Fruit fly (Drosophila melanogaster): ENCODE measurements around the gene CG12541.

CG12541 gene

dm6 chrX:7067248-7067647, 1.4 kb upstream of the CG12541 start (continued):
- TF ChIP-seq lz (GFP tag; optimal IDR thresholded peaks at IDR 0.05) (peak; percentile 0), cyc (GFP tag; optimal IDR thresholded peaks at IDR 0.05) (no peak), CG8119 (GFP tag; IDR thresholded peaks at IDR 0.05) (no peak), CG16779 (tag; optimal IDR thresholded peaks at IDR 0.05) (no peak), CG3919 (GFP tag; optimal IDR thresholded peaks at IDR 0.05) (peak; percentile 1), Ets21C (GFP tag; optimal IDR thresholded peaks at IDR 0.05) (no peak), CG6808 (GFP tag; optimal IDR thresholded peaks at IDR 0.05) (no peak)

dm6 chrX:7066608-7067007, 756 bp upstream of the CG12541 start:
- TF ChIP-seq CG16779 (tag; optimal IDR thresholded peaks at IDR 0.05) (no peak), Lpt (GFP tag; optimal IDR thresholded peaks at IDR 0.05) (no peak), fd85E (GFP tag; optimal IDR thresholded peaks at IDR 0.05) (no peak), ss (GFP tag; optimal IDR thresholded peaks at IDR 0.05) (no peak), Eip78C (GFP tag) (no peak), salr (GFP tag; optimal IDR thresholded peaks at IDR 0.05) (no peak), CG7368 (GFP tag; optimal IDR thresholded peaks at IDR 0.05) (no peak), net (GFP tag; optimal IDR thresholded peaks at IDR 0.05) (no peak), CG8632 (GFP tag; optimal IDR thresholded peaks at IDR 0.05) (no peak), Ets96B (tag; optimal IDR thresholded peaks at IDR 0.05) (no peak), CG34406 (GFP tag; optimal IDR thresholded peaks at IDR 0.05) (no peak), CG6854 (GFP tag; optimal IDR thresholded peaks at IDR 0.05) (no peak), vri (GFP tag; optimal IDR thresholded peaks at IDR 0.05) (no peak), Hr38 (GFP tag; optimal IDR thresholded peaks at IDR 0.05) (no peak), CG11294 (GFP tag; IDR thresholded peaks at IDR 0.05) (no peak), CG6808 (GFP tag; optimal IDR thresholded peaks at IDR 0.05) (no peak), Ets21C (GFP tag; optimal IDR thresholded peaks at IDR 0.05) (no peak), acj6 (GFP tag; optimal IDR thresholded peaks at IDR 0.05) (no peak)

dm6 chrX:7063563-7063962, 2.3 kb downstream of the CG12541 start:
- no peak for TF ChIP-seq CG7368 (GFP tag; optimal IDR thresholded peaks at IDR 0.05)
- no peak for TF ChIP-seq CG6276 (GFP tag; optimal IDR thresholded peaks at IDR 0.05)
- TF ChIP-seq acj6 (GFP tag; optimal IDR thresholded peaks at IDR 0.05), result no peak
- no peak for TF ChIP-seq CG4318 (GFP tag; optimal IDR thresholded peaks at IDR 0.05)
- TF ChIP-seq net (GFP tag; optimal IDR thresholded peaks at IDR 0.05), result no peak
- TF ChIP-seq salr (GFP tag; optimal IDR thresholded peaks at IDR 0.05), result no peak
- no peak for TF ChIP-seq Sox14 (GFP tag; optimal IDR thresholded peaks at IDR 0.05)
- no peak for TF ChIP-seq CG6808 (GFP tag; optimal IDR thresholded peaks at IDR 0.05)
- TF ChIP-seq topi (GFP tag; optimal IDR thresholded peaks at IDR 0.05), result no peak
- TF ChIP-seq CG31627 (GFP tag; optimal IDR thresholded peaks at IDR 0.05), result no peak
- TF ChIP-seq spab (GFP tag; optimal IDR thresholded peaks at IDR 0.05), result no peak

dm6 chrX:7058973-7059372, 6.9 kb downstream of the CG12541 start:
- TF ChIP-seq topi (GFP tag; optimal IDR thresholded peaks at IDR 0.05) (no peak), CG11762 (GFP tag; optimal IDR thresholded peaks at IDR 0.05; ENCODE audit: insufficient read depth) (no peak), dsx (GFP tag; optimal IDR thresholded peaks at IDR 0.05; ENCODE audit: poor library complexity, severe bottlenecking) (no peak), Eip78C (GFP tag) (no peak), spab (GFP tag; optimal IDR thresholded peaks at IDR 0.05) (no peak), net (GFP tag; optimal IDR thresholded peaks at IDR 0.05) (no peak), Sox15 (GFP tag; optimal IDR thresholded peaks at IDR 0.05) (no peak)

dm6 chrX:7049087-7049486, 16.8 kb downstream of the CG12541 start, which contains the start of gene nullo:
Gene nullo (plus strand): TSS chrX:7049476.
- TF ChIP-seq acj6 (GFP tag; optimal IDR thresholded peaks at IDR 0.05), result no peak
- no peak for TF ChIP-seq CG15336 (GFP tag; IDR thresholded peaks at IDR 0.05)
- no peak for TF ChIP-seq topi (GFP tag; optimal IDR thresholded peaks at IDR 0.05)
